Worm (Caenorhabditis elegans) whole organism, L1 larva: Measurements from ENCODE around the gene srx-14.

ENCODE experiments used
- C16A3.4 ChIP-seq: fragments of 150-350 bp; optimal IDR thresholded peaks from 2 replicates; lab custom pipeline; 2014; ENCODE audit warnings: missing biosample characterization, missing genetic modification characterization
- C34B4.2 ChIP-seq: sonication (generic microtip); optimal IDR thresholded peaks from 2 replicates; lab custom pipeline; 2017; ENCODE audit warnings: mild to moderate bottlenecking, missing genetic modification characterization, missing compliant biosample characterization
- Y116A8C.19 ChIP-seq: sonication (generic microtip); optimal IDR thresholded peaks from 2 replicates; lab custom pipeline; 2016; ENCODE audit warnings: missing compliant biosample characterization, missing genetic modification characterization, borderline replicate concordance
- alr-1 ChIP-seq: fragments of 200-800 bp; sonication (Bioruptor generic); optimal IDR thresholded peaks from 2 replicates; lab custom pipeline; 2018; ENCODE audit warnings: borderline replicate concordance, mild to moderate bottlenecking, missing genetic modification characterization, missing compliant biosample characterization
- aly-2 ChIP-seq: fragments of 150-350 bp; optimal IDR thresholded peaks from 2 replicates; lab custom pipeline; 2014; ENCODE audit warnings: missing biosample characterization, missing genetic modification characterization
- ama-1 ChIP-seq: fragments of 150-350 bp; optimal IDR thresholded peaks from 2 replicates; lab custom pipeline; 2014
- blmp-1 ChIP-seq: fragments of 150-350 bp; optimal IDR thresholded peaks from 2 replicates; lab custom pipeline; 2014; ENCODE audit warnings: missing biosample characterization, missing genetic modification characterization
- ceh-63 ChIP-seq: fragments of 200-800 bp; sonication (Bioruptor generic); optimal IDR thresholded peaks from 2 replicates; lab custom pipeline; 2018; ENCODE audit warnings: mild to moderate bottlenecking, missing genetic modification characterization, missing compliant biosample characterization
- ceh-8 ChIP-seq: fragments of 200-800 bp; sonication (Bioruptor generic); optimal IDR thresholded peaks from 2 replicates; lab custom pipeline; 2018; ENCODE audit warnings: mild to moderate bottlenecking, missing genetic modification characterization, moderate library complexity, missing compliant biosample characterization
- ces-1 ChIP-seq: fragments of 150-350 bp; optimal IDR thresholded peaks from 2 replicates; lab custom pipeline; 2014; ENCODE audit warnings: missing biosample characterization, missing genetic modification reagents, missing genetic modification characterization
- dpl-1 ChIP-seq, 3 experiments: fragments of 150-350 bp in 2 of 3; sonication (generic microtip) in 1 of 3; optimal IDR thresholded peaks; 2 replicates each; lab custom pipeline; 2014 to 2017; ENCODE audit warnings: missing biosample characterization in 3 of 3, missing genetic modification characterization in 3 of 3, missing genetic modification reagents in 3 of 3
- dsc-1 ChIP-seq: sonication (generic microtip); optimal IDR thresholded peaks from 2 replicates; lab custom pipeline; 2016; ENCODE audit warnings: mild to moderate bottlenecking, missing genetic modification characterization, missing compliant biosample characterization
- efl-1 ChIP-seq, 4 experiments: fragments of 150-350 bp; optimal IDR thresholded peaks in 3 of 4; peaks in 1 of 4; 1 replicate in 1 of 4; 2 replicates in 3 of 4; lab custom pipeline; 2014; ENCODE audit warnings: missing biosample characterization in 2 of 4, missing genetic modification characterization in 2 of 4, missing genetic modification reagents in 2 of 4
- egl-27 ChIP-seq, 2 experiments: fragments of 150-350 bp in 1 of 2; sonication (generic microtip); optimal IDR thresholded peaks; 3 replicates each; lab custom pipeline; 2017 to 2018; ENCODE audit warnings: missing biosample characterization in 2 of 2, missing genetic modification characterization in 2 of 2, missing genetic modification reagents in 2 of 2
- elt-2 ChIP-seq: sonication (generic microtip); optimal IDR thresholded peaks from 2 replicates; lab custom pipeline; 2016; ENCODE audit warnings: missing genetic modification characterization, mild to moderate bottlenecking, inconsistent platforms, missing compliant biosample characterization, missing genetic modification reagents
- elt-3 ChIP-seq, 6 experiments: fragments of 150-350 bp in 1 of 6; sonication (generic microtip); optimal IDR thresholded peaks; 2 replicates each; lab custom pipeline; 2017 to 2018; ENCODE audit warnings: missing biosample characterization in 6 of 6, missing genetic modification characterization in 6 of 6, inconsistent platforms in 1 of 6
- fkh-10 ChIP-seq: sonication (generic microtip); optimal IDR thresholded peaks from 2 replicates; lab custom pipeline; 2017; ENCODE audit warnings: missing biosample characterization, missing genetic modification reagents, missing genetic modification characterization
- fkh-4 ChIP-seq: sonication (generic microtip); optimal IDR thresholded peaks from 2 replicates; lab custom pipeline; 2016; ENCODE audit warnings: missing compliant biosample characterization, missing genetic modification characterization, borderline replicate concordance
- fos-1 ChIP-seq: fragments of 150-350 bp; optimal IDR thresholded peaks from 2 replicates; lab custom pipeline; 2014; ENCODE audit warnings: missing biosample characterization, missing genetic modification characterization
- grh-1 ChIP-seq: fragments of 200-800 bp; sonication (Bioruptor generic); IDR thresholded peaks from 2 replicates; pipeline ENCODE4 v1.3.6; 2022; ENCODE audit warnings: missing genetic modification reagents, missing genetic modification characterization, missing compliant biosample characterization
- hlh-4 ChIP-seq: sonication (generic microtip); optimal IDR thresholded peaks from 2 replicates; lab custom pipeline; 2016; ENCODE audit warnings: mild to moderate bottlenecking, missing genetic modification characterization, missing compliant biosample characterization
- hpl-2 ChIP-seq: fragments of 150-350 bp; optimal IDR thresholded peaks from 2 replicates; lab custom pipeline; 2014; ENCODE audit warnings: missing biosample characterization, missing genetic modification reagents, missing genetic modification characterization
- isw-1 ChIP-seq: fragments of 200-800 bp; sonication (Bioruptor generic); IDR thresholded peaks from 2 replicates; pipeline ENCODE4 v1.3.6; 2022; ENCODE audit warnings: missing genetic modification characterization, missing compliant biosample characterization
- jun-1 ChIP-seq: fragments of 150-350 bp; optimal IDR thresholded peaks from 2 replicates; lab custom pipeline; 2014; ENCODE audit warnings: missing biosample characterization, missing genetic modification reagents, missing genetic modification characterization
- lin-15B ChIP-seq: fragments of 150-350 bp; sonication (generic microtip); optimal IDR thresholded peaks from 3 replicates; lab custom pipeline; 2014; ENCODE audit warnings: missing biosample characterization, missing genetic modification characterization
- lin-35 ChIP-seq, 2 experiments: fragments of 150-350 bp; optimal IDR thresholded peaks; 2 replicates each; lab custom pipeline; 2014; ENCODE audit warnings: missing biosample characterization in 2 of 2, missing genetic modification characterization in 2 of 2, missing genetic modification reagents in 2 of 2
- lir-3 ChIP-seq: sonication (generic microtip); optimal IDR thresholded peaks from 2 replicates; lab custom pipeline; 2016; ENCODE audit warnings: mild to moderate bottlenecking, missing genetic modification characterization, moderate library complexity, missing compliant biosample characterization; ENCODE audit not compliant: poor library complexity
- lsy-2 ChIP-seq, 2 experiments: fragments of 150-350 bp; optimal IDR thresholded peaks; 2 replicates each; lab custom pipeline; 2014; ENCODE audit warnings: missing biosample characterization in 2 of 2, missing genetic modification characterization in 2 of 2
- mdl-1 ChIP-seq, 2 experiments: fragments of 150-350 bp; optimal IDR thresholded peaks; 2 replicates each; lab custom pipeline; 2014 to 2017; ENCODE audit warnings: missing biosample characterization in 2 of 2, missing genetic modification characterization in 2 of 2, inconsistent platforms in 1 of 2
- mef-2 ChIP-seq: fragments of 150-350 bp; optimal IDR thresholded peaks from 2 replicates; lab custom pipeline; 2014; ENCODE audit warnings: missing biosample characterization, missing genetic modification characterization
- mep-1 ChIP-seq: fragments of 150-350 bp; optimal IDR thresholded peaks from 2 replicates; lab custom pipeline; 2014; ENCODE audit warnings: missing biosample characterization, missing genetic modification characterization
- nhr-11 ChIP-seq: fragments of 150-350 bp; optimal IDR thresholded peaks from 2 replicates; lab custom pipeline; 2014; ENCODE audit warnings: missing biosample characterization, missing genetic modification characterization
- nhr-20 ChIP-seq: sonication (generic microtip); optimal IDR thresholded peaks from 2 replicates; lab custom pipeline; 2016; ENCODE audit warnings: mild to moderate bottlenecking, missing genetic modification characterization, missing compliant biosample characterization
- nhr-28 ChIP-seq: fragments of 150-350 bp; optimal IDR thresholded peaks from 2 replicates; lab custom pipeline; 2014; ENCODE audit warnings: missing biosample characterization, missing genetic modification characterization
- nhr-76 ChIP-seq: sonication (generic microtip); optimal IDR thresholded peaks from 2 replicates; lab custom pipeline; 2017; ENCODE audit warnings: missing biosample characterization, missing genetic modification characterization
- nhr-77 ChIP-seq: fragments of 150-350 bp; optimal IDR thresholded peaks from 2 replicates; lab custom pipeline; 2014; ENCODE audit warnings: missing biosample characterization, missing genetic modification characterization
- nhr-85 ChIP-seq: sonication (generic microtip); peaks from one replicate; lab custom pipeline; 2016; ENCODE audit warnings: missing genetic modification characterization, inconsistent platforms, missing compliant biosample characterization
- pag-3 ChIP-seq: sonication (generic microtip); optimal IDR thresholded peaks from 2 replicates; lab custom pipeline; 2017; ENCODE audit warnings: missing genetic modification characterization, mild to moderate bottlenecking, missing compliant biosample characterization, antibody characterized with exemption, borderline replicate concordance; ENCODE audit not compliant: insufficient read depth
- rnt-1 ChIP-seq: sonication (generic microtip); optimal IDR thresholded peaks from 2 replicates; lab custom pipeline; 2016; ENCODE audit warnings: mild to moderate bottlenecking, missing genetic modification characterization, moderate library complexity, missing compliant biosample characterization
- skn-1 ChIP-seq: fragments of 150-350 bp; optimal IDR thresholded peaks from 2 replicates; lab custom pipeline; 2014; ENCODE audit warnings: missing biosample characterization, missing genetic modification characterization
- snpc-4 ChIP-seq: fragments of 150-350 bp; optimal IDR thresholded peaks from 2 replicates; lab custom pipeline; 2014; ENCODE audit warnings: missing biosample characterization, missing genetic modification characterization
- snu-23 ChIP-seq: sonication (generic microtip); optimal IDR thresholded peaks from 2 replicates; lab custom pipeline; 2016; ENCODE audit warnings: missing genetic modification characterization, missing compliant biosample characterization
- sox-4 ChIP-seq: sonication (generic microtip); optimal IDR thresholded peaks from 2 replicates; lab custom pipeline; 2016; ENCODE audit warnings: missing genetic modification characterization, missing compliant biosample characterization
- sup-37 ChIP-seq: fragments of 200-800 bp; sonication (Bioruptor generic); optimal IDR thresholded peaks from 2 replicates; lab custom pipeline; 2018; ENCODE audit warnings: mild to moderate bottlenecking, missing genetic modification characterization, missing compliant biosample characterization
- tbx-2 ChIP-seq: sonication (generic microtip); optimal IDR thresholded peaks from 2 replicates; lab custom pipeline; 2016; ENCODE audit warnings: missing genetic modification characterization, missing compliant biosample characterization
- tlp-1 ChIP-seq: fragments of 150-350 bp; optimal IDR thresholded peaks from 2 replicates; lab custom pipeline; 2014; ENCODE audit warnings: missing biosample characterization, missing genetic modification characterization
- unc-98 ChIP-seq: fragments of 200-800 bp; sonication (Bioruptor generic); IDR thresholded peaks from 2 replicates; pipeline ENCODE4 v1.3.6; 2022; ENCODE audit warnings: missing genetic modification characterization, missing compliant biosample characterization
- xbp-1 ChIP-seq: sonication (generic microtip); optimal IDR thresholded peaks from 2 replicates; lab custom pipeline; 2016; ENCODE audit warnings: missing genetic modification characterization, missing compliant biosample characterization
- ztf-11 ChIP-seq, 2 experiments: sonication (generic microtip); optimal IDR thresholded peaks; 2 replicates each; lab custom pipeline; 2016 to 2017; ENCODE audit warnings: missing genetic modification characterization in 2 of 2, missing biosample characterization in 1 of 2, missing compliant biosample characterization in 1 of 2
- ztf-4 ChIP-seq: fragments of 150-350 bp; optimal IDR thresholded peaks from 2 replicates; lab custom pipeline; 2014; ENCODE audit warnings: missing biosample characterization, missing genetic modification characterization

srx-14 gene

ce11 chrIV:1093870-1094564 lies 19.5 kb downstream of the srx-14 start, which contains the start of the genes cct-8 and Y55F3AR.2 (continued):
- TF ChIP-seq rnt-1 (tag; lab: Kevin White, UChicago) (peak; percentile 97), xbp-1 (tag; lab: Kevin White, UChicago) (peak; percentile 97), ceh-8 (GFP tag; lab: Kevin White, UChicago) (peak; percentile 98), mep-1 (tag; lab: Kevin White, UChicago) (peak; percentile 97), aly-2 (tag; lab: Kevin White, UChicago) (peak; percentile 97), dsc-1 (tag; lab: Kevin White, UChicago) (peak; percentile 99), fkh-4 (tag; lab: Kevin White, UChicago) (peak; percentile 89), blmp-1 (tag; lab: Kevin White, UChicago) (peak; percentile 66), ces-1 (GFP tag; lab: Kevin White, UChicago) (no peak), skn-1 (peak; percentile 93), C16A3.4 (tag; lab: Kevin White, UChicago) (peak; percentile 96), lin-15B (peak; percentile 92), lsy-2 (tag; optimal IDR thresholded peaks at IDR 0.05; lab: Kevin White, UChicago) (peak; percentile 100), unc-98 (GFP tag; lab: Robert Waterston, UW) (peak; percentile 87), tlp-1 (no peak), sox-4 (tag; lab: Kevin White, UChicago) (peak; percentile 92), ceh-63 (GFP tag; lab: Kevin White, UChicago) (peak; percentile 78), lin-35 (GFP tag; optimal IDR thresholded peaks at IDR 0.05; lab: Kevin White, UChicago) (peak; percentile 89 to 93), pag-3 (no peak), efl-1 (optimal IDR thresholded peaks at IDR 0.05; lab: Kevin White, UChicago) (peak; percentile 96 to 97), efl-1 (GFP tag; optimal IDR thresholded peaks at IDR 0.05 in 1 of 2; lab: Kevin White, UChicago) (peak; percentile 88 to 99), sup-37 (peak; percentile 99), elt-3 (tag; optimal IDR thresholded peaks at IDR 0.05; lab: Kevin White, UChicago) (peak in 3 of 6 experiments; percentile 36 to 95 (median 91)), egl-27 (tag; optimal IDR thresholded peaks at IDR 0.05; lab: Kevin White, UChicago) (peak in 1 of 2 experiments; percentile 22), mef-2 (tag; lab: Kevin White, UChicago) (peak; percentile 91), lir-3 (tag; lab: Kevin White, UChicago) (no peak), nhr-77 (peak; percentile 91), nhr-28 (tag; lab: Kevin White, UChicago) (peak; percentile 23), Y116A8C.19 (tag; lab: Kevin White, UChicago) (peak; percentile 36), nhr-85 (tag; lab: Kevin White, UChicago) (peak; percentile 98), ztf-11 (tag; optimal IDR thresholded peaks at IDR 0.05; lab: Kevin White, UChicago) (peak in 1 of 2 experiments; percentile 92), nhr-76 (no peak), fos-1 (peak; percentile 93), alr-1 (tag; lab: Kevin White, UChicago) (no peak), hlh-4 (tag; lab: Kevin White, UChicago) (no peak), nhr-20 (tag; lab: Kevin White, UChicago) (peak; percentile 97), fkh-10 (peak; percentile 93), grh-1 (GFP tag; lab: Robert Waterston, UW) (peak; percentile 99), jun-1 (peak; percentile 98), snu-23 (GFP tag; lab: Kevin White, UChicago) (peak; percentile 99), nhr-11 (tag; lab: Kevin White, UChicago) (peak; percentile 92), tbx-2 (tag; lab: Kevin White, UChicago) (peak; percentile 98), mdl-1 (tag; optimal IDR thresholded peaks at IDR 0.05; lab: Kevin White, UChicago) (peak in 1 of 2 experiments; percentile 87), dpl-1 (GFP tag; optimal IDR thresholded peaks at IDR 0.05; lab: Kevin White, UChicago) (peak; percentile 90 to 92 (median 90)), C34B4.2 (tag; lab: Kevin White, UChicago) (peak; percentile 97), ama-1 (lab: Kevin White, UChicago) (peak; percentile 81), hpl-2 (GFP tag; lab: Kevin White, UChicago) (peak; percentile 92), elt-2 (tag; lab: Kevin White, UChicago) (peak; percentile 93), isw-1 (GFP tag; lab: Robert Waterston, UW) (peak; percentile 99), ztf-4 (tag; lab: Kevin White, UChicago) (peak; percentile 94), snpc-4 (tag; lab: Kevin White, UChicago) (peak; percentile 90)
